Worm (Caenorhabditis elegans) whole organism, L3 larva: Measurements from ENCODE around the gene exc-7.
A peak's percentile ranks its signal among the peaks of the same experiment; 100 is the strongest.

ENCODE experiments used
- elt-1 ChIP-seq: fragments of 150-350 bp; optimal IDR thresholded peaks from 2 replicates; lab custom pipeline; 2014; ENCODE audit warnings: missing biosample characterization, missing genetic modification characterization
- elt-2 ChIP-seq: sonication (generic microtip); optimal IDR thresholded peaks from 2 replicates; lab custom pipeline; 2016; ENCODE audit warnings: missing genetic modification reagents, mild to moderate bottlenecking, missing genetic modification characterization, missing compliant biosample characterization
- lin-39 ChIP-seq: fragments of 150-350 bp; optimal IDR thresholded peaks from 2 replicates; lab custom pipeline; 2018; ENCODE audit warnings: missing biosample characterization, missing genetic modification reagents, missing genetic modification characterization
- nhr-11 ChIP-seq: fragments of 150-350 bp; optimal IDR thresholded peaks from 2 replicates; lab custom pipeline; 2014; ENCODE audit warnings: missing biosample characterization, missing genetic modification characterization
- snpc-4 ChIP-seq: fragments of 150-350 bp; optimal IDR thresholded peaks from 2 replicates; lab custom pipeline; 2014; ENCODE audit warnings: missing biosample characterization, missing genetic modification characterization
- zag-1 ChIP-seq: fragments of 150-350 bp; optimal IDR thresholded peaks from 2 replicates; lab custom pipeline; 2014; ENCODE audit warnings: missing biosample characterization, missing genetic modification characterization
- ztf-11 ChIP-seq: fragments of 150-350 bp; optimal IDR thresholded peaks from 2 replicates; lab custom pipeline; 2014; ENCODE audit warnings: missing biosample characterization, missing genetic modification characterization

ce11 chrII:9621121-9621520, 45.4 kb downstream of the exc-7 start:
- TF ChIP-seq nhr-11 (tag; lab: Kevin White, UChicago) (no peak), lin-39 (tag; lab: Kevin White, UChicago) (peak; percentile 52), ztf-11 (tag; lab: Kevin White, UChicago) (no peak), elt-1 (tag; lab: Kevin White, UChicago) (no peak), snpc-4 (no peak), elt-2 (no peak), zag-1 (tag; lab: Kevin White, UChicago) (no peak)
